Worm (Caenorhabditis elegans): Measurements from ENCODE around the gene srz-83.

Gene srz-83

ce11 chrIV:3481760-3482159, 22.5 kb upstream of the srz-83 start, which contains the start of gene srz-37:
srz-37 (minus strand) TSS chrIV:3481860.
- TF ChIP-seq hmg-4 (GFP tag; optimal IDR thresholded peaks at IDR 0.05) = no peak
- TF ChIP-seq aly-1 (tag; optimal IDR thresholded peaks at IDR 0.05) = no peak
- TF ChIP-seq ama-1 (optimal IDR thresholded peaks at IDR 0.05) = no peak
- TF ChIP-seq F13C5.2 (tag; optimal IDR thresholded peaks at IDR 0.05) = no peak
- no peak for TF ChIP-seq scrt-1 (GFP tag; IDR thresholded peaks at IDR 0.05)
- TF ChIP-seq pes-1 (GFP tag; IDR thresholded peaks at IDR 0.05) = no peak
- TF ChIP-seq ceh-13 (GFP tag; optimal IDR thresholded peaks at IDR 0.05) = no peak
- no peak for TF ChIP-seq flt-1 (GFP tag; IDR thresholded peaks at IDR 0.05)
- TF ChIP-seq ceh-36 (tag; optimal IDR thresholded peaks at IDR 0.05) = no peak
- TF ChIP-seq B0310.2 (tag; optimal IDR thresholded peaks at IDR 0.05) = no peak
- no peak for TF ChIP-seq tra-4 (tag; optimal IDR thresholded peaks at IDR 0.05)
- no peak for TF ChIP-seq tbx-37 (GFP tag; conservative IDR thresholded peaks at IDR 0.05)
- TF ChIP-seq tbx-11 (GFP tag; IDR thresholded peaks at IDR 0.05) = no peak
- no peak for TF ChIP-seq sea-1 (GFP tag; conservative IDR thresholded peaks at IDR 0.05)
- TF ChIP-seq hnd-1 (tag; optimal IDR thresholded peaks at IDR 0.05) = no peak

ce11 chrIV:3482195-3482959, 21.9 kb upstream of the srz-83 start, which contains the start of gene srz-82:
srz-82 (plus strand) TSS chrIV:3482895.
- TF ChIP-seq ceh-13 (GFP tag; optimal IDR thresholded peaks at IDR 0.05) = no peak
- no peak for TF ChIP-seq ama-1 (optimal IDR thresholded peaks at IDR 0.05)
- no peak for TF ChIP-seq hmg-4 (GFP tag; optimal IDR thresholded peaks at IDR 0.05)
- no peak for TF ChIP-seq ets-7 (tag; optimal IDR thresholded peaks at IDR 0.05)
- no peak for TF ChIP-seq tbx-11 (GFP tag; IDR thresholded peaks at IDR 0.05)
- TF ChIP-seq tra-4 (tag; optimal IDR thresholded peaks at IDR 0.05) = no peak
- no peak for TF ChIP-seq hmbx-1 (tag; optimal IDR thresholded peaks at IDR 0.05)
- no peak for TF ChIP-seq hnd-1 (tag; optimal IDR thresholded peaks at IDR 0.05)
- TF ChIP-seq tbx-37 (GFP tag; conservative IDR thresholded peaks at IDR 0.05) = no peak
- TF ChIP-seq aly-1 (tag; optimal IDR thresholded peaks at IDR 0.05) = no peak
- TF ChIP-seq B0310.2 (tag; optimal IDR thresholded peaks at IDR 0.05) = no peak
- TF ChIP-seq sea-1 (GFP tag; conservative IDR thresholded peaks at IDR 0.05) = no peak
- TF ChIP-seq flt-1 (GFP tag; IDR thresholded peaks at IDR 0.05) = no peak
- no peak for TF ChIP-seq pes-1 (GFP tag; IDR thresholded peaks at IDR 0.05)

- TF ChIP-seq F13C5.2 (tag; optimal IDR thresholded peaks at IDR 0.05) = no peak
- no peak for TF ChIP-seq ama-1 (optimal IDR thresholded peaks at IDR 0.05)
- no peak for TF ChIP-seq sea-1 (GFP tag; conservative IDR thresholded peaks at IDR 0.05)
- TF ChIP-seq hmg-4 (GFP tag; optimal IDR thresholded peaks at IDR 0.05) = no peak
- TF ChIP-seq ceh-36 (tag; optimal IDR thresholded peaks at IDR 0.05) = no peak
- no peak for TF ChIP-seq aly-1 (tag; optimal IDR thresholded peaks at IDR 0.05)
- TF ChIP-seq scrt-1 (GFP tag; IDR thresholded peaks at IDR 0.05) = no peak
- no peak for TF ChIP-seq ets-7 (tag; optimal IDR thresholded peaks at IDR 0.05)
- no peak for TF ChIP-seq tbx-11 (GFP tag; IDR thresholded peaks at IDR 0.05)
- TF ChIP-seq tra-4 (tag; optimal IDR thresholded peaks at IDR 0.05) = no peak
- TF ChIP-seq hnd-1 (tag; optimal IDR thresholded peaks at IDR 0.05) = no peak
- TF ChIP-seq B0310.2 (tag; optimal IDR thresholded peaks at IDR 0.05) = no peak
- no peak for TF ChIP-seq pes-1 (GFP tag; IDR thresholded peaks at IDR 0.05)
- TF ChIP-seq tbx-37 (GFP tag; conservative IDR thresholded peaks at IDR 0.05) = no peak
- no peak for TF ChIP-seq ceh-13 (GFP tag; optimal IDR thresholded peaks at IDR 0.05)
- no peak for TF ChIP-seq flt-1 (GFP tag; IDR thresholded peaks at IDR 0.05)
- no peak for TF ChIP-seq hmbx-1 (tag; optimal IDR thresholded peaks at IDR 0.05)
Measured at ce11 chrIV:3491477-3491876, 12.8 kb upstream of the srz-83 start, which contains the start of gene srz-78. srz-78 (plus strand) TSS chrIV:3491777.

- TF ChIP-seq scrt-1 (GFP tag; IDR thresholded peaks at IDR 0.05) = no peak
- TF ChIP-seq ama-1 (optimal IDR thresholded peaks at IDR 0.05) = no peak
- TF ChIP-seq tbx-11 (GFP tag; IDR thresholded peaks at IDR 0.05) = no peak
- TF ChIP-seq ets-7 (tag; optimal IDR thresholded peaks at IDR 0.05) = no peak
- TF ChIP-seq sea-1 (GFP tag; conservative IDR thresholded peaks at IDR 0.05) = no peak
- TF ChIP-seq pes-1 (GFP tag; IDR thresholded peaks at IDR 0.05) = no peak
- TF ChIP-seq ceh-13 (GFP tag; optimal IDR thresholded peaks at IDR 0.05) = no peak
- no peak for TF ChIP-seq B0310.2 (tag; optimal IDR thresholded peaks at IDR 0.05)
- TF ChIP-seq tbx-37 (GFP tag; conservative IDR thresholded peaks at IDR 0.05) = no peak
- TF ChIP-seq aly-1 (tag; optimal IDR thresholded peaks at IDR 0.05) = no peak
- TF ChIP-seq ceh-36 (tag; optimal IDR thresholded peaks at IDR 0.05) = no peak
- no peak for TF ChIP-seq F13C5.2 (tag; optimal IDR thresholded peaks at IDR 0.05)
- no peak for TF ChIP-seq tra-4 (tag; optimal IDR thresholded peaks at IDR 0.05)
- TF ChIP-seq hnd-1 (tag; optimal IDR thresholded peaks at IDR 0.05) = no peak
- TF ChIP-seq hmg-4 (GFP tag; optimal IDR thresholded peaks at IDR 0.05) = no peak
- TF ChIP-seq flt-1 (GFP tag; IDR thresholded peaks at IDR 0.05) = no peak
Measured at ce11 chrIV:3493310-3493709, 10.9 kb upstream of the srz-83 start, which contains the start of gene srz-79. srz-79 (plus strand) TSS chrIV:3493610.

- TF ChIP-seq hnd-1 (tag; optimal IDR thresholded peaks at IDR 0.05) = no peak
Measured at ce11 chrIV:3496358-3496757, 7.9 kb upstream of the srz-83 start, which contains the start of gene C09G12.17. C09G12.17 (minus strand) TSS chrIV:3496458.

ce11 chrIV:3497909-3498308, 6.3 kb upstream of the srz-83 start, which contains the start of gene ceh-53:
ceh-53 (plus strand) TSS chrIV:3498209.
- TF ChIP-seq ama-1 (optimal IDR thresholded peaks at IDR 0.05) = no peak
- TF ChIP-seq tbx-37 (GFP tag; conservative IDR thresholded peaks at IDR 0.05) = no peak

- TF ChIP-seq aly-1 (tag; optimal IDR thresholded peaks at IDR 0.05) = no peak
- TF ChIP-seq sea-1 (GFP tag; conservative IDR thresholded peaks at IDR 0.05) = no peak
- no peak for TF ChIP-seq B0310.2 (tag; optimal IDR thresholded peaks at IDR 0.05)
- no peak for TF ChIP-seq ceh-36 (tag; optimal IDR thresholded peaks at IDR 0.05)
- no peak for TF ChIP-seq ama-1 (optimal IDR thresholded peaks at IDR 0.05)
- no peak for TF ChIP-seq F13C5.2 (tag; optimal IDR thresholded peaks at IDR 0.05)
- no peak for TF ChIP-seq hmg-4 (GFP tag; optimal IDR thresholded peaks at IDR 0.05)
- TF ChIP-seq ets-7 (tag; optimal IDR thresholded peaks at IDR 0.05) = no peak
- TF ChIP-seq tbx-11 (GFP tag; IDR thresholded peaks at IDR 0.05) = no peak
- TF ChIP-seq hmbx-1 (tag; optimal IDR thresholded peaks at IDR 0.05) = no peak
- no peak for TF ChIP-seq scrt-1 (GFP tag; IDR thresholded peaks at IDR 0.05)
- TF ChIP-seq hnd-1 (tag; optimal IDR thresholded peaks at IDR 0.05) = no peak
- TF ChIP-seq tra-4 (tag; optimal IDR thresholded peaks at IDR 0.05) = no peak
- no peak for TF ChIP-seq flt-1 (GFP tag; IDR thresholded peaks at IDR 0.05)
Measured at ce11 chrIV:3501981-3502736, 2.1 kb upstream of the srz-83 start.

All from whole organism, early embryonic.